Worm (Caenorhabditis elegans) whole organism, L1 larva: ENCODE measurements around the gene T21H3.5.

Experiments
- F16B12.6 ChIP-seq: fragments of 150-350 bp; optimal IDR thresholded peaks from 2 replicates; lab custom pipeline; 2014; ENCODE audit warnings: missing biosample characterization, missing genetic modification characterization
- alr-1 ChIP-seq: fragments of 200-800 bp; sonication (Bioruptor generic); optimal IDR thresholded peaks from 2 replicates; lab custom pipeline; 2018; ENCODE audit warnings: borderline replicate concordance, mild to moderate bottlenecking, missing genetic modification characterization, missing compliant biosample characterization
- aly-2 ChIP-seq: fragments of 150-350 bp; optimal IDR thresholded peaks from 2 replicates; lab custom pipeline; 2014; ENCODE audit warnings: missing biosample characterization, missing genetic modification characterization
- ama-1 ChIP-seq: fragments of 150-350 bp; optimal IDR thresholded peaks from 2 replicates; lab custom pipeline; 2014
- blmp-1 ChIP-seq: fragments of 150-350 bp; optimal IDR thresholded peaks from 2 replicates; lab custom pipeline; 2014; ENCODE audit warnings: missing biosample characterization, missing genetic modification characterization
- ceh-63 ChIP-seq: fragments of 200-800 bp; sonication (Bioruptor generic); optimal IDR thresholded peaks from 2 replicates; lab custom pipeline; 2018; ENCODE audit warnings: mild to moderate bottlenecking, missing genetic modification characterization, missing compliant biosample characterization
- ceh-8 ChIP-seq: fragments of 200-800 bp; sonication (Bioruptor generic); optimal IDR thresholded peaks from 2 replicates; lab custom pipeline; 2018; ENCODE audit warnings: mild to moderate bottlenecking, missing genetic modification characterization, moderate library complexity, missing compliant biosample characterization
- ceh-82 ChIP-seq, 3 experiments: fragments of 150-350 bp in 1 of 3; sonication (generic microtip) in 2 of 3; optimal IDR thresholded peaks; 2 replicates each; lab custom pipeline; 2014 to 2017; ENCODE audit warnings: missing biosample characterization in 3 of 3, missing genetic modification characterization in 3 of 3
- ceh-88 ChIP-seq: fragments of 200-800 bp; sonication (Bioruptor generic); IDR thresholded peaks from 2 replicates; pipeline ENCODE4 v1.3.6; 2022; ENCODE audit warnings: missing genetic modification characterization, missing compliant biosample characterization
- ceh-90 ChIP-seq: sonication (generic microtip); optimal IDR thresholded peaks from 2 replicates; lab custom pipeline; 2016; ENCODE audit warnings: missing genetic modification characterization, missing compliant biosample characterization
- dpl-1 ChIP-seq, 3 experiments: fragments of 150-350 bp in 2 of 3; sonication (generic microtip) in 1 of 3; optimal IDR thresholded peaks; 2 replicates each; lab custom pipeline; 2014 to 2017; ENCODE audit warnings: missing biosample characterization in 3 of 3, missing genetic modification characterization in 3 of 3, missing genetic modification reagents in 3 of 3
- dsc-1 ChIP-seq: sonication (generic microtip); optimal IDR thresholded peaks from 2 replicates; lab custom pipeline; 2016; ENCODE audit warnings: mild to moderate bottlenecking, missing genetic modification characterization, missing compliant biosample characterization
- efl-1 ChIP-seq, 4 experiments: fragments of 150-350 bp; optimal IDR thresholded peaks in 3 of 4; peaks in 1 of 4; 1 replicate in 1 of 4; 2 replicates in 3 of 4; lab custom pipeline; 2014; ENCODE audit warnings: missing biosample characterization in 2 of 4, missing genetic modification characterization in 2 of 4, missing genetic modification reagents in 2 of 4
- efl-3 ChIP-seq: fragments of 200-800 bp; sonication (Bioruptor generic); optimal IDR thresholded peaks from 2 replicates; lab custom pipeline; 2018; ENCODE audit warnings: mild to moderate bottlenecking, missing genetic modification characterization, missing compliant biosample characterization
- egl-13 ChIP-seq: sonication (generic microtip); optimal IDR thresholded peaks from 2 replicates; lab custom pipeline; 2016; ENCODE audit warnings: missing genotype, missing genetic modification reagents, missing genetic modification characterization, missing compliant biosample characterization
- elt-2 ChIP-seq: sonication (generic microtip); optimal IDR thresholded peaks from 2 replicates; lab custom pipeline; 2016; ENCODE audit warnings: missing genetic modification characterization, mild to moderate bottlenecking, inconsistent platforms, missing compliant biosample characterization, missing genetic modification reagents
- fkh-10 ChIP-seq: sonication (generic microtip); optimal IDR thresholded peaks from 2 replicates; lab custom pipeline; 2017; ENCODE audit warnings: missing biosample characterization, missing genetic modification reagents, missing genetic modification characterization
- fkh-4 ChIP-seq: sonication (generic microtip); optimal IDR thresholded peaks from 2 replicates; lab custom pipeline; 2016; ENCODE audit warnings: missing compliant biosample characterization, missing genetic modification characterization, borderline replicate concordance
- hlh-4 ChIP-seq: sonication (generic microtip); optimal IDR thresholded peaks from 2 replicates; lab custom pipeline; 2016; ENCODE audit warnings: mild to moderate bottlenecking, missing genetic modification characterization, missing compliant biosample characterization
- irx-1 ChIP-seq: sonication (generic microtip); optimal IDR thresholded peaks from 2 replicates; lab custom pipeline; 2016; ENCODE audit warnings: missing genetic modification characterization, missing compliant biosample characterization
- isw-1 ChIP-seq: fragments of 200-800 bp; sonication (Bioruptor generic); IDR thresholded peaks from 2 replicates; pipeline ENCODE4 v1.3.6; 2022; ENCODE audit warnings: missing genetic modification characterization, missing compliant biosample characterization
- lin-15B ChIP-seq: fragments of 150-350 bp; sonication (generic microtip); optimal IDR thresholded peaks from 3 replicates; lab custom pipeline; 2014; ENCODE audit warnings: missing biosample characterization, missing genetic modification characterization
- lin-35 ChIP-seq, 2 experiments: fragments of 150-350 bp; optimal IDR thresholded peaks; 2 replicates each; lab custom pipeline; 2014; ENCODE audit warnings: missing biosample characterization in 2 of 2, missing genetic modification characterization in 2 of 2, missing genetic modification reagents in 2 of 2
- lir-3 ChIP-seq: sonication (generic microtip); optimal IDR thresholded peaks from 2 replicates; lab custom pipeline; 2016; ENCODE audit warnings: mild to moderate bottlenecking, missing genetic modification characterization, moderate library complexity, missing compliant biosample characterization; ENCODE audit not compliant: poor library complexity
- lsy-2 ChIP-seq, 2 experiments: fragments of 150-350 bp; optimal IDR thresholded peaks; 2 replicates each; lab custom pipeline; 2014; ENCODE audit warnings: missing biosample characterization in 2 of 2, missing genetic modification characterization in 2 of 2
- nhr-19 ChIP-seq: fragments of 200-800 bp; sonication (Bioruptor generic); conservative IDR thresholded peaks from 2 replicates; pipeline ENCODE4 v1.3.6; 2022; ENCODE audit warnings: missing genetic modification characterization, missing compliant biosample characterization
- nhr-20 ChIP-seq: sonication (generic microtip); optimal IDR thresholded peaks from 2 replicates; lab custom pipeline; 2016; ENCODE audit warnings: mild to moderate bottlenecking, missing genetic modification characterization, missing compliant biosample characterization
- nhr-237 ChIP-seq: fragments of 150-350 bp; optimal IDR thresholded peaks from 2 replicates; lab custom pipeline; 2014; ENCODE audit warnings: missing biosample characterization, missing genetic modification characterization
- nhr-28 ChIP-seq: fragments of 150-350 bp; optimal IDR thresholded peaks from 2 replicates; lab custom pipeline; 2014; ENCODE audit warnings: missing biosample characterization, missing genetic modification characterization
- nhr-71 ChIP-seq: sonication (generic microtip); optimal IDR thresholded peaks from 2 replicates; lab custom pipeline; 2016; ENCODE audit warnings: mild to moderate bottlenecking, missing genetic modification characterization, moderate library complexity, missing compliant biosample characterization
- nhr-76 ChIP-seq: sonication (generic microtip); optimal IDR thresholded peaks from 2 replicates; lab custom pipeline; 2017; ENCODE audit warnings: missing biosample characterization, missing genetic modification characterization
- nhr-84 ChIP-seq: sonication (generic microtip); optimal IDR thresholded peaks from 2 replicates; lab custom pipeline; 2017; ENCODE audit warnings: missing biosample characterization, missing genetic modification characterization
- nhr-85 ChIP-seq: sonication (generic microtip); peaks from one replicate; lab custom pipeline; 2016; ENCODE audit warnings: missing genetic modification characterization, inconsistent platforms, missing compliant biosample characterization
- nhr-90 ChIP-seq: sonication (generic microtip); optimal IDR thresholded peaks from 2 replicates; lab custom pipeline; 2016; ENCODE audit warnings: mild to moderate bottlenecking, missing genetic modification characterization, missing compliant biosample characterization; ENCODE audit not compliant: poor library complexity
- pag-3 ChIP-seq: sonication (generic microtip); optimal IDR thresholded peaks from 2 replicates; lab custom pipeline; 2017; ENCODE audit warnings: missing genetic modification characterization, mild to moderate bottlenecking, missing compliant biosample characterization, antibody characterized with exemption, borderline replicate concordance; ENCODE audit not compliant: insufficient read depth
- pqm-1 ChIP-seq: sonication (generic microtip); optimal IDR thresholded peaks from 3 replicates; lab custom pipeline; 2017; ENCODE audit warnings: missing biosample characterization, missing genetic modification characterization
- snpc-4 ChIP-seq: fragments of 150-350 bp; optimal IDR thresholded peaks from 2 replicates; lab custom pipeline; 2014; ENCODE audit warnings: missing biosample characterization, missing genetic modification characterization
- snu-23 ChIP-seq: sonication (generic microtip); optimal IDR thresholded peaks from 2 replicates; lab custom pipeline; 2016; ENCODE audit warnings: missing genetic modification characterization, missing compliant biosample characterization
- sox-4 ChIP-seq: sonication (generic microtip); optimal IDR thresholded peaks from 2 replicates; lab custom pipeline; 2016; ENCODE audit warnings: missing genetic modification characterization, missing compliant biosample characterization
- tbx-2 ChIP-seq: sonication (generic microtip); optimal IDR thresholded peaks from 2 replicates; lab custom pipeline; 2016; ENCODE audit warnings: missing genetic modification characterization, missing compliant biosample characterization
- unc-130 ChIP-seq: fragments of 150-350 bp; optimal IDR thresholded peaks from 2 replicates; lab custom pipeline; 2017; ENCODE audit warnings: missing biosample characterization, missing genetic modification characterization, inconsistent platforms
- unc-86 ChIP-seq: sonication (generic microtip); optimal IDR thresholded peaks from 2 replicates; lab custom pipeline; 2016; ENCODE audit warnings: missing genetic modification characterization, missing compliant biosample characterization
- zag-1 ChIP-seq: fragments of 150-350 bp; optimal IDR thresholded peaks from 2 replicates; lab custom pipeline; 2014; ENCODE audit warnings: missing biosample characterization, missing genetic modification characterization
- ztf-4 ChIP-seq: fragments of 150-350 bp; optimal IDR thresholded peaks from 2 replicates; lab custom pipeline; 2014; ENCODE audit warnings: missing biosample characterization, missing genetic modification characterization

Gene T21H3.5

ce11 chrV:1134302-1134701 is 29.8 kb downstream of the T21H3.5 start, which contains the start of gene cpr-8:
cpr-8 (plus strand) TSS chrV:1134602.
- no peak for TF ChIP-seq alr-1 (tag; lab: Kevin White, UChicago)
- TF ChIP-seq nhr-84: no peak
- TF ChIP-seq fkh-10 (GFP tag; lab: Kevin White, UChicago): no peak
- no peak for TF ChIP-seq irx-1 (tag; lab: Kevin White, UChicago)
- no peak for TF ChIP-seq unc-86 (tag; lab: Kevin White, UChicago)
- TF ChIP-seq aly-2: no peak
- TF ChIP-seq nhr-71: no peak
- no peak for TF ChIP-seq ama-1
- TF ChIP-seq tbx-2 (tag; lab: Kevin White, UChicago): no peak
- TF ChIP-seq blmp-1: no peak
- no peak for TF ChIP-seq snu-23 (GFP tag; lab: Kevin White, UChicago)

ce11 chrV:1133840-1134239 is 30.3 kb downstream of the T21H3.5 start, which contains the start of gene cpr-5:
cpr-5 (minus strand) TSS chrV:1134036.
- no peak for TF ChIP-seq pqm-1 (tag; lab: Kevin White, UChicago)
- no peak for TF ChIP-seq fkh-4 (tag; lab: Kevin White, UChicago)
- TF ChIP-seq elt-2 (tag; lab: Kevin White, UChicago): peak; percentile 63
- TF ChIP-seq ceh-82 (tag; optimal IDR thresholded peaks at IDR 0.05; lab: Kevin White, UChicago): no peak
- TF ChIP-seq ztf-4 (tag; lab: Kevin White, UChicago): no peak
- no peak for TF ChIP-seq efl-1 (optimal IDR thresholded peaks at IDR 0.05; lab: Kevin White, UChicago)
- TF ChIP-seq efl-1 (GFP tag; optimal IDR thresholded peaks at IDR 0.05 in 1 of 2; lab: Kevin White, UChicago): no peak
- TF ChIP-seq lin-15B (tag; lab: Kevin White, UChicago): no peak
- TF ChIP-seq nhr-19 (GFP tag; lab: Robert Waterston, UW): no peak

- TF ChIP-seq nhr-84: no peak
- no peak for TF ChIP-seq efl-1 (optimal IDR thresholded peaks at IDR 0.05; lab: Kevin White, UChicago)
- TF ChIP-seq efl-1 (GFP tag; optimal IDR thresholded peaks at IDR 0.05 in 1 of 2; lab: Kevin White, UChicago): peak in 1 of 2 experiments; percentile 91
- peak; percentile 3 for TF ChIP-seq ceh-8 (GFP tag; lab: Kevin White, UChicago)
- no peak for TF ChIP-seq snpc-4 (tag; lab: Kevin White, UChicago)
These were observed 30.9 kb downstream of the T21H3.5 start for ce11 chrV:1133223-1133622.

ce11 chrV:1131880-1132623 is 32.0 kb downstream of the T21H3.5 start, which contains the start of gene W07B8.4:
W07B8.4 (minus strand) TSS chrV:1131930.
- TF ChIP-seq nhr-76 (tag; lab: Kevin White, UChicago) (no peak), ceh-90 (tag; lab: Kevin White, UChicago) (no peak), hlh-4 (tag; lab: Kevin White, UChicago) (no peak), pag-3 (no peak), fkh-4 (tag; lab: Kevin White, UChicago) (no peak), nhr-28 (tag; lab: Kevin White, UChicago) (no peak), alr-1 (tag; lab: Kevin White, UChicago) (no peak), nhr-20 (no peak), dpl-1 (GFP tag; optimal IDR thresholded peaks at IDR 0.05; lab: Kevin White, UChicago) (no peak), efl-3 (no peak)

DNA sequence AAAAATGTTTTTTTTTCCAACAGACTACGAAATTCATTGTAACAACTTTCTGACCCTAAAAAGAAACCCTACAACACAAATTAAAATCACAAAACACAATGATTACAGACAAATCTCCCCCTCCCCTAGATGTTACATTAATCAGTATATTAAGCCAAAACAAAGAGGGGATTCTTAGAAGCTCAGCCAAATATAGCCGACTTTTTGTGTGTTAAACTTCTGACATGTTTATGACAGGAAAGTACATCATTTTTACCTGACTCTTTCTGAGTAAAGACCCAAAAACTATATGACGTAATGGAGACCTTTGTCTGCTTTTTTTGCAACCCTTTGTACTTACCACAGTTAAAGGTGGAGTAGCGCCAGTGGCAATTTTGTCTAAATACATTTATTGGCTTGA is 44.0 kb downstream of the T21H3.5 start:
- TF ChIP-seq snpc-4 (tag; lab: Kevin White, UChicago) (no peak), nhr-85 (peak; percentile 1), lsy-2 (tag; optimal IDR thresholded peaks at IDR 0.05; lab: Kevin White, UChicago) (no peak), unc-130 (tag; lab: Kevin White, UChicago) (no peak), fkh-10 (GFP tag; lab: Kevin White, UChicago) (no peak), isw-1 (GFP tag; lab: Robert Waterston, UW) (no peak), ceh-63 (GFP tag; lab: Kevin White, UChicago) (no peak), ceh-88 (GFP tag; lab: Robert Waterston, UW) (no peak), nhr-76 (tag; lab: Kevin White, UChicago) (no peak), dsc-1 (tag; lab: Kevin White, UChicago) (peak; percentile 77), egl-13 (tag; lab: Kevin White, UChicago) (no peak), sox-4 (tag; lab: Kevin White, UChicago) (no peak), lin-35 (GFP tag; optimal IDR thresholded peaks at IDR 0.05; lab: Kevin White, UChicago) (no peak), nhr-237 (no peak), ama-1 (no peak), blmp-1 (no peak), zag-1 (tag; lab: Kevin White, UChicago) (no peak), nhr-90 (tag; lab: Kevin White, UChicago) (no peak), lir-3 (tag; lab: Kevin White, UChicago) (no peak), F16B12.6 (tag; lab: Kevin White, UChicago) (no peak)
